Fruit fly (Drosophila melanogaster) whole organism, pupa: Measurements from ENCODE around the gene Ube3a.

ENCODE experiments used
- CG12605 ChIP-seq: fragments of 200-800 bp; sonication (Bioruptor generic); IDR thresholded peaks from 2 replicates; pipeline ENCODE4 v1.3.6; 2022; ENCODE audit warnings: missing biosample characterization, missing genetic modification characterization
- CG14655 ChIP-seq: fragments of 200-800 bp; sonication (Bioruptor generic); optimal IDR thresholded peaks from 3 replicates; lab custom pipeline; 2017; ENCODE audit warnings: mild to moderate bottlenecking, missing biosample characterization, missing genetic modification reagents, missing genetic modification characterization
- CG17806 ChIP-seq: fragments of 200-800 bp; sonication (Bioruptor generic); optimal IDR thresholded peaks from 2 replicates; lab custom pipeline; 2018; ENCODE audit warnings: missing biosample characterization, mild to moderate bottlenecking, missing genetic modification characterization, moderate library complexity
- CG32121 ChIP-seq: fragments of 200-800 bp; sonication (Bioruptor generic); IDR thresholded peaks from 2 replicates; pipeline ENCODE4 v1.3.6; 2022; ENCODE audit warnings: missing biosample characterization, missing genetic modification characterization
- CG34367 ChIP-seq: fragments of 200-800 bp; sonication (Bioruptor generic); optimal IDR thresholded peaks from 2 replicates; lab custom pipeline; 2018; ENCODE audit warnings: missing biosample characterization, mild to moderate bottlenecking, missing genetic modification characterization
- CG4496 ChIP-seq: fragments of 200-800 bp; sonication (Bioruptor generic); IDR thresholded peaks from 3 replicates; pipeline ENCODE4 v1.3.6; 2022; ENCODE audit warnings: missing biosample characterization, missing genetic modification characterization
- CG8301 ChIP-seq: fragments of 200-800 bp; sonication (Bioruptor generic); optimal IDR thresholded peaks from 2 replicates; lab custom pipeline; 2018; ENCODE audit warnings: missing biosample characterization, mild to moderate bottlenecking, missing genetic modification characterization
- CG9948 ChIP-seq: fragments of 200-800 bp; sonication (Bioruptor generic); optimal IDR thresholded peaks from 2 replicates; lab custom pipeline; 2018; ENCODE audit warnings: missing biosample characterization, mild to moderate bottlenecking, missing genetic modification characterization, moderate library complexity
- EcR ChIP-seq: fragments of 200-800 bp; sonication (Bioruptor generic); optimal IDR thresholded peaks from 3 replicates; lab custom pipeline; 2019; ENCODE audit warnings: missing biosample characterization, missing genetic modification characterization, mild to moderate bottlenecking, moderate library complexity, missing genetic modification reagents
- Pif1A ChIP-seq: fragments of 200-800 bp; sonication (Bioruptor generic); optimal IDR thresholded peaks from 3 replicates; lab custom pipeline; 2016; ENCODE audit warnings: missing biosample characterization, missing genetic modification characterization
- Snoo ChIP-seq: fragments of 200-800 bp; sonication (Bioruptor generic); optimal IDR thresholded peaks from 3 replicates; lab custom pipeline; 2017; ENCODE audit warnings: missing biosample characterization, mild to moderate bottlenecking, missing genetic modification characterization, inconsistent platforms
- fd96Ca ChIP-seq: fragments of 200-800 bp; sonication (Bioruptor generic); IDR thresholded peaks from 3 replicates; pipeline ENCODE4 v1.3.6; 2022; ENCODE audit warnings: missing biosample characterization, missing genetic modification characterization
- gl ChIP-seq: fragments of 200-800 bp; sonication (Bioruptor generic); optimal IDR thresholded peaks from 2 replicates; lab custom pipeline; 2018; ENCODE audit warnings: missing biosample characterization, mild to moderate bottlenecking, missing genetic modification characterization

DNA sequence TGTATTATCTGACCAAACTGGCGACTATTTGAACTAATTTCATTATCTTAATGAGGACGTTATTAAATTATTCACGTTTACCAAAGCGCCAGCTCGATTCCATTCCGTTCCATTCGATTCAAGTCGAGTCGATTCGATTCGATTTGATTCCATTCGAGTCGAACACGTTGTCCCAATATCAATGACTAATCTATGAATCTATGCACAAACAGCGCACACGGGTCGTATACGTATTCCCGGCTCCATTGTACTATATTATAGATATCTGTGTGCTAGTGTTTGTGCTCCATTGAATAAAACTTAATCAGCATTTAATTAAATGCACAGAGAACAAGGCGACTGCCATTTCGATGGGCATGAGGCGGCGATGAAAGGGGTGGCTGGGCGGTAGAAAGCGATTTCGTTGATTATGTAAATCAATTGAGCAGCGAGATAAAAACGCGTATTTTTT is 28.8 kb upstream of the Ube3a start:
- TF ChIP-seq CG32121 = no peak
- TF ChIP-seq CG34367 = no peak
- TF ChIP-seq CG12605 (GFP tag; lab: Robert Waterston, UW) = no peak
- TF ChIP-seq fd96Ca = no peak
- TF ChIP-seq Snoo (tag; lab: Kevin White, UChicago) = no peak
- no peak for TF ChIP-seq Pif1A (GFP tag; lab: Kevin White, UChicago)
- no peak for TF ChIP-seq CG8301
- TF ChIP-seq EcR (GFP tag; lab: Kevin White, UChicago) = no peak
- no peak for TF ChIP-seq gl (tag; lab: Kevin White, UChicago)
- TF ChIP-seq CG4496 (GFP tag; lab: Robert Waterston, UW) = no peak; the same call in 2 of the 3 replicates
- TF ChIP-seq CG14655 (GFP tag; lab: Kevin White, UChicago) = no peak
- TF ChIP-seq CG9948 (tag; lab: Kevin White, UChicago) = no peak
- TF ChIP-seq CG17806 = no peak
